Worm (Caenorhabditis elegans) whole organism, mixed stage, embryonic: Measurements from ENCODE around the gene dpy-17.

Experiments
- cnd-1 ChIP-seq: fragments of 200-800 bp; sonication (Bioruptor generic); optimal IDR thresholded peaks from 2 replicates; lab custom pipeline; 2018; ENCODE audit warnings: mild to moderate bottlenecking, missing genetic modification characterization, missing compliant biosample characterization
- mls-2 ChIP-seq: sonication (generic microtip); optimal IDR thresholded peaks from 2 replicates; lab custom pipeline; 2016; ENCODE audit warnings: mild to moderate bottlenecking, missing genetic modification characterization, moderate library complexity, missing compliant biosample characterization
- nhr-12 ChIP-seq: fragments of 150-350 bp; optimal IDR thresholded peaks from 2 replicates; lab custom pipeline; 2014; ENCODE audit warnings: missing biosample characterization, missing genetic modification characterization
- nhr-237 ChIP-seq: fragments of 150-350 bp; optimal IDR thresholded peaks from 2 replicates; lab custom pipeline; 2014; ENCODE audit warnings: missing biosample characterization, missing genetic modification characterization
- snpc-4 ChIP-seq: fragments of 150-350 bp; optimal IDR thresholded peaks from 2 replicates; lab custom pipeline; 2014; ENCODE audit warnings: missing biosample characterization, missing genetic modification characterization
- unc-62 ChIP-seq: fragments of 150-350 bp; optimal IDR thresholded peaks from 2 replicates; lab custom pipeline; 2014; ENCODE audit warnings: missing biosample characterization, missing genetic modification reagents, missing genetic modification characterization
- ztf-11 ChIP-seq: fragments of 150-350 bp; optimal IDR thresholded peaks from 2 replicates; lab custom pipeline; 2014; ENCODE audit warnings: missing biosample characterization, missing genetic modification characterization

- TF ChIP-seq nhr-237 (tag; lab: Kevin White, UChicago) (no peak), cnd-1 (tag; lab: Kevin White, UChicago) (no peak), snpc-4 (tag; lab: Kevin White, UChicago) (no peak), unc-62 (GFP tag; lab: Kevin White, UChicago) (no peak), ztf-11 (no peak), mls-2 (no peak), nhr-12 (tag; lab: Kevin White, UChicago) (no peak)
These were observed 14.8 kb upstream of the dpy-17 start for ce11 chrIII:5092345-5092744.
